Worm (Caenorhabditis elegans) whole organism, L3 larva: Measurements from ENCODE around the gene sre-16.

Experiments
- ZK546.5 ChIP-seq: sonication (generic microtip); optimal IDR thresholded peaks from 2 replicates; lab custom pipeline; 2017; ENCODE audit warnings: missing biosample characterization, missing genetic modification characterization
- elt-1 ChIP-seq: fragments of 150-350 bp; optimal IDR thresholded peaks from 2 replicates; lab custom pipeline; 2014; ENCODE audit warnings: missing biosample characterization, missing genetic modification characterization
- fos-1 ChIP-seq: fragments of 150-350 bp; optimal IDR thresholded peaks from 2 replicates; lab custom pipeline; 2014; ENCODE audit warnings: missing biosample characterization, missing genetic modification characterization
- mdl-1 ChIP-seq: fragments of 150-350 bp; optimal IDR thresholded peaks from 2 replicates; lab custom pipeline; 2014; ENCODE audit warnings: missing biosample characterization, missing genetic modification characterization
- nhr-76 ChIP-seq: fragments of 150-350 bp; sonication (generic microtip); optimal IDR thresholded peaks from 5 replicates; lab custom pipeline; 2014; ENCODE audit warnings: missing biosample characterization, missing genetic modification characterization
- skn-1 ChIP-seq: fragments of 150-350 bp; optimal IDR thresholded peaks from 2 replicates; lab custom pipeline; 2014; ENCODE audit warnings: missing biosample characterization, missing genetic modification characterization

DNA sequence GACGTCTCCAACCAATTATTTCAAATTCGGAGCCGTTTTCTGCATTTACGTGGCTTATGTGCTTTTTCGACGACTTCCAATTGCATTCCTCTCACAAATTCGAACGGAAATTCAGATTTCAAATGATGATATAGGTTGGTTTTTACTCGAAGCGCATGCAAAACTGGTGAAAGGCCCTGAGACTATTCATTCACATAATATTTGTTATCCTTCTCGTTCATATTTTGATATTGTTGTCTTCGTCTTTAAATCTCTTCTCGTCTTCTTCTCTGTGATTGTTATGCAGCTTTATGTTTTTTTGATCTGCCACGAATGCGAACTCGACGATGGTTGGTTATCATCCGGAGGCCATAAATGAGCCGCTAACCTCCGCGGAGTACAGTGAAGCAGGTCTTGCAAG is 47.0 kb upstream of the sre-16 start, which contains the start of gene hpo-12:
- no peak for TF ChIP-seq mdl-1
- TF ChIP-seq skn-1: no peak
- no peak for TF ChIP-seq ZK546.5 (tag; lab: Kevin White, UChicago)
- TF ChIP-seq elt-1: no peak
- no peak for TF ChIP-seq fos-1 (tag; lab: Kevin White, UChicago)
- TF ChIP-seq nhr-76: no peak
